Worm (Caenorhabditis elegans) whole organism, young adult: ENCODE data around the gene clec-205.
A peak's percentile ranks its signal among the peaks of the same experiment; 100 is the strongest.

Experiments
- D2030.7 ChIP-seq: fragments of 200-800 bp; sonication (Bioruptor generic); IDR thresholded peaks from 2 replicates; pipeline ENCODE4 v1.3.6; 2022; ENCODE audit warnings: missing genetic modification reagents, missing genetic modification characterization, missing compliant biosample characterization
- F22D6.2 ChIP-seq: sonication (generic microtip); optimal IDR thresholded peaks from 2 replicates; lab custom pipeline; 2016; ENCODE audit warnings: mild to moderate bottlenecking, missing genetic modification characterization, missing compliant biosample characterization
- F23B12.7 ChIP-seq: sonication (generic microtip); optimal IDR thresholded peaks from 2 replicates; lab custom pipeline; 2017; ENCODE audit warnings: missing genetic modification characterization, mild to moderate bottlenecking, missing compliant biosample characterization, antibody characterized with exemption, moderate library complexity; ENCODE audit not compliant: insufficient read depth
- F37B4.10 ChIP-seq: fragments of 200-800 bp; sonication (Bioruptor generic); IDR thresholded peaks from 2 replicates; pipeline ENCODE4 v1.3.6; 2022; ENCODE audit warnings: missing genetic modification characterization, missing compliant biosample characterization
- K11D2.4 ChIP-seq: fragments of 200-800 bp; sonication (Bioruptor generic); IDR thresholded peaks from 2 replicates; pipeline ENCODE4 v1.3.6; 2022; ENCODE audit warnings: missing genetic modification reagents, missing genetic modification characterization, missing compliant biosample characterization
- aptf-3 ChIP-seq: fragments of 200-800 bp; sonication (Bioruptor generic); IDR thresholded peaks from 2 replicates; pipeline ENCODE4 v1.3.6; 2022; ENCODE audit warnings: missing genetic modification characterization, missing compliant biosample characterization
- atf-7 ChIP-seq: sonication (generic microtip); optimal IDR thresholded peaks from 2 replicates; lab custom pipeline; 2017; ENCODE audit warnings: mild to moderate bottlenecking, missing genetic modification characterization, missing compliant biosample characterization
- attf-3 ChIP-seq: fragments of 200-800 bp; sonication (Bioruptor generic); conservative IDR thresholded peaks from 2 replicates; pipeline ENCODE4 v1.3.6; 2022; ENCODE audit warnings: missing genetic modification reagents, missing genetic modification characterization, missing compliant biosample characterization
- attf-5 ChIP-seq: fragments of 200-800 bp; sonication (Bioruptor generic); optimal IDR thresholded peaks from 2 replicates; lab custom pipeline; 2018; ENCODE audit warnings: mild to moderate bottlenecking, missing genetic modification characterization, missing compliant biosample characterization
- bed-1 ChIP-seq: fragments of 200-800 bp; sonication (Bioruptor generic); IDR thresholded peaks from 2 replicates; pipeline ENCODE4 v1.3.6; 2022; ENCODE audit warnings: missing genetic modification reagents, missing genetic modification characterization, missing compliant biosample characterization
- ceh-100 ChIP-seq: fragments of 200-800 bp; sonication (Bioruptor generic); IDR thresholded peaks from 2 replicates; pipeline ENCODE4 v1.3.6; 2022; ENCODE audit warnings: missing genetic modification reagents, missing genetic modification characterization, missing compliant biosample characterization
- ceh-27 ChIP-seq: fragments of 200-800 bp; sonication (Bioruptor generic); optimal IDR thresholded peaks from 2 replicates; lab custom pipeline; 2018; ENCODE audit warnings: mild to moderate bottlenecking, missing genetic modification characterization, moderate library complexity, missing compliant biosample characterization
- ceh-40 ChIP-seq: fragments of 200-800 bp; sonication (Bioruptor generic); IDR thresholded peaks from 2 replicates; pipeline ENCODE4 v1.3.6; 2022; ENCODE audit warnings: missing genetic modification characterization, missing compliant biosample characterization
- dox-1 ChIP-seq: fragments of 200-800 bp; sonication (Bioruptor generic); IDR thresholded peaks from 2 replicates; pipeline ENCODE4 v1.3.6; 2022; ENCODE audit warnings: missing genetic modification reagents, missing genetic modification characterization, missing compliant biosample characterization
- dpl-1 ChIP-seq: fragments of 150-350 bp; optimal IDR thresholded peaks from 2 replicates; lab custom pipeline; 2014; ENCODE audit warnings: missing biosample characterization, missing genetic modification reagents, missing genetic modification characterization
- egl-44 ChIP-seq: fragments of 200-800 bp; sonication (Bioruptor generic); IDR thresholded peaks from 2 replicates; pipeline ENCODE4 v1.3.6; 2022; ENCODE audit warnings: missing genetic modification reagents, missing genetic modification characterization, missing compliant biosample characterization
- hmg-1.2 ChIP-seq: fragments of 200-800 bp; sonication (Bioruptor generic); IDR thresholded peaks from 2 replicates; pipeline ENCODE4 v1.3.6; 2022; ENCODE audit warnings: missing genetic modification reagents, missing genetic modification characterization, missing compliant biosample characterization
- hrde-1 ChIP-seq: sonication (generic microtip); optimal IDR thresholded peaks from 2 replicates; lab custom pipeline; 2016; ENCODE audit warnings: missing genetic modification characterization, mild to moderate bottlenecking, missing compliant biosample characterization, moderate library complexity, missing genotype, missing genetic modification reagents, borderline replicate concordance
- hsf-1 ChIP-seq: fragments of 200-800 bp; sonication (Bioruptor generic); IDR thresholded peaks from 2 replicates; pipeline ENCODE4 v1.3.6; 2022; ENCODE audit warnings: missing genetic modification reagents, missing genetic modification characterization, missing compliant biosample characterization
- lag-1 ChIP-seq: fragments of 200-800 bp; sonication (Bioruptor generic); IDR thresholded peaks from 2 replicates; pipeline ENCODE4 v1.3.6; 2022; ENCODE audit warnings: missing genetic modification reagents, missing genetic modification characterization, missing compliant biosample characterization
- let-607 ChIP-seq, 2 experiments: fragments of 200-800 bp in 1 of 2; sonication (Bioruptor generic) in 1 of 2; sonication (generic microtip) in 1 of 2; optimal IDR thresholded peaks; 2 replicates each; lab custom pipeline; 2016 to 2018; ENCODE audit warnings: mild to moderate bottlenecking in 2 of 2, missing compliant biosample characterization in 2 of 2, missing genetic modification characterization in 2 of 2, moderate library complexity in 2 of 2, missing genotype in 1 of 2
- lin-40 ChIP-seq: sonication (generic microtip); optimal IDR thresholded peaks from 2 replicates; lab custom pipeline; 2016; ENCODE audit warnings: missing genetic modification characterization, mild to moderate bottlenecking, missing compliant biosample characterization, missing genotype, missing genetic modification reagents
- lsy-27 ChIP-seq: sonication (generic microtip); optimal IDR thresholded peaks from 2 replicates; lab custom pipeline; 2017; ENCODE audit warnings: missing genetic modification characterization, mild to moderate bottlenecking, missing compliant biosample characterization, antibody characterized with exemption, missing genotype, borderline replicate concordance; ENCODE audit not compliant: insufficient read depth
- madf-8 ChIP-seq: fragments of 200-800 bp; sonication (Bioruptor generic); conservative IDR thresholded peaks from 2 replicates; pipeline ENCODE4 v1.3.6; 2022; ENCODE audit warnings: missing genetic modification reagents, missing genetic modification characterization, missing compliant biosample characterization
- mel-28 ChIP-seq: sonication (generic microtip); optimal IDR thresholded peaks from 2 replicates; lab custom pipeline; 2016; ENCODE audit warnings: borderline replicate concordance, mild to moderate bottlenecking, missing genetic modification characterization, missing compliant biosample characterization
- nhr-27 ChIP-seq: fragments of 200-800 bp; sonication (Bioruptor generic); optimal IDR thresholded peaks from 2 replicates; lab custom pipeline; 2018; ENCODE audit warnings: mild to moderate bottlenecking, missing genetic modification characterization, moderate library complexity, missing compliant biosample characterization
- nhr-80 ChIP-seq: sonication (generic microtip); optimal IDR thresholded peaks from 2 replicates; lab custom pipeline; 2016; ENCODE audit warnings: missing genetic modification characterization, missing compliant biosample characterization
- nhr-90 ChIP-seq: sonication (generic microtip); optimal IDR thresholded peaks from 2 replicates; lab custom pipeline; 2016; ENCODE audit warnings: missing genotype, mild to moderate bottlenecking, missing genetic modification characterization, missing compliant biosample characterization
- snpc-4 ChIP-seq, 5 experiments: fragments of 150-350 bp in 1 of 5; sonication (generic microtip) in 4 of 5; optimal IDR thresholded peaks; 2 replicates each; lab custom pipeline; 2014 to 2018; ENCODE audit warnings: missing genetic modification characterization in 5 of 5, missing biosample characterization in 3 of 5, antibody characterized with exemption in 2 of 5, mild to moderate bottlenecking in 2 of 5, missing compliant biosample characterization in 2 of 5, missing genotype in 2 of 5, moderate library complexity in 2 of 5, missing genetic modification reagents in 1 of 5
- tbx-9 ChIP-seq: sonication (generic microtip); optimal IDR thresholded peaks from 2 replicates; lab custom pipeline; 2016; ENCODE audit warnings: borderline replicate concordance, missing genetic modification characterization, inconsistent platforms, missing compliant biosample characterization
- ztf-26 ChIP-seq: sonication (generic microtip); optimal IDR thresholded peaks from 2 replicates; lab custom pipeline; 2017; ENCODE audit warnings: missing genetic modification characterization, missing compliant biosample characterization
- ztf-28 ChIP-seq: fragments of 200-800 bp; sonication (Bioruptor generic); IDR thresholded peaks from 2 replicates; pipeline ENCODE4 v1.3.6; 2022; ENCODE audit warnings: missing genetic modification reagents, missing genetic modification characterization, missing compliant biosample characterization

The clec-205 gene

ce11 chrV:1741074-1741473 is 19.6 kb upstream of the clec-205 start, which contains the start of gene srab-25:
Gene srab-25, minus strand, starts transcription at chrV:1741174.
- TF ChIP-seq D2030.7 (GFP tag; lab: Robert Waterston, UW) (no peak), lag-1 (GFP tag; lab: Robert Waterston, UW) (no peak)

- TF ChIP-seq F23B12.7: peak; percentile 4
- TF ChIP-seq K11D2.4 (GFP tag; lab: Robert Waterston, UW): 0 out of 2 replicates have a peak, but pooled peaks have one; percentile 36
- TF ChIP-seq attf-3: no peak
- TF ChIP-seq aptf-3 (GFP tag; lab: Robert Waterston, UW): no peak
- TF ChIP-seq F22D6.2 (tag; lab: Kevin White, UChicago): no peak
- TF ChIP-seq snpc-4 (GFP tag; optimal IDR thresholded peaks at IDR 0.05; lab: Kevin White, UChicago): no peak
- peak in 1 of 4 experiments; percentile 19 for TF ChIP-seq snpc-4 (tag; optimal IDR thresholded peaks at IDR 0.05; lab: Kevin White, UChicago)
- peak; percentile 43 for TF ChIP-seq ceh-27 (GFP tag; lab: Kevin White, UChicago)
- TF ChIP-seq bed-1: no peak
- TF ChIP-seq dox-1 (GFP tag; lab: Robert Waterston, UW): no peak
- no peak for TF ChIP-seq nhr-90 (tag; lab: Kevin White, UChicago)
- no peak for TF ChIP-seq hsf-1 (GFP tag; lab: Robert Waterston, UW)
- no peak for TF ChIP-seq lin-40 (tag; lab: Kevin White, UChicago)
- TF ChIP-seq atf-7 (tag; lab: Kevin White, UChicago): peak; percentile 21
- TF ChIP-seq tbx-9 (tag; lab: Kevin White, UChicago): no peak
- no peak for TF ChIP-seq hrde-1 (tag; lab: Kevin White, UChicago)
- peak; percentile 95 for TF ChIP-seq hmg-1.2
- TF ChIP-seq let-607 (tag; optimal IDR thresholded peaks at IDR 0.05; lab: Kevin White, UChicago): peak in 1 of 2 experiments; percentile 59
- TF ChIP-seq mel-28 (tag; lab: Kevin White, UChicago): no peak
- no peak for TF ChIP-seq ceh-100 (GFP tag; lab: Robert Waterston, UW)
- no peak for TF ChIP-seq F37B4.10
- peak; percentile 76 for TF ChIP-seq nhr-80 (tag; lab: Kevin White, UChicago)
- TF ChIP-seq lsy-27 (tag; lab: Kevin White, UChicago): no peak
- peak; percentile 65 for TF ChIP-seq attf-5 (GFP tag; lab: Kevin White, UChicago)
- TF ChIP-seq lag-1 (GFP tag; lab: Robert Waterston, UW): no peak
- TF ChIP-seq madf-8 (GFP tag; lab: Robert Waterston, UW): no peak
- TF ChIP-seq ceh-40 (GFP tag; lab: Robert Waterston, UW): no peak
- TF ChIP-seq nhr-27 (tag; lab: Kevin White, UChicago): no peak
- TF ChIP-seq ztf-28 (GFP tag; lab: Robert Waterston, UW): no peak
- peak; percentile 26 for TF ChIP-seq ztf-26 (tag; lab: Kevin White, UChicago)
- TF ChIP-seq, all 124 proteins: peak for 10
Measured at ce11 chrV:1743205-1743870, 17.4 kb upstream of the clec-205 start, which contains the start of gene nhr-256. Gene nhr-256, plus strand, starts transcription at chrV:1743771.

- TF ChIP-seq egl-44 (GFP tag; lab: Robert Waterston, UW): no peak
- no peak for TF ChIP-seq let-607 (tag; optimal IDR thresholded peaks at IDR 0.05; lab: Kevin White, UChicago)
- TF ChIP-seq dpl-1: no peak
- TF ChIP-seq, all 124 proteins: peak for 0
Measured at ce11 chrV:1749053-1749452, 11.6 kb upstream of the clec-205 start, which contains the start of gene ZK697.8. Gene ZK697.8, minus strand, starts transcription at chrV:1749153.
